Fruit fly (Drosophila melanogaster) whole organism, wandering third instar larva: ENCODE data around the gene CG15034.

Experiments used
- Abd-B ChIP-seq: fragments of >200 bp; optimal IDR thresholded peaks from 2 replicates; lab custom pipeline; 2017; ENCODE audit warnings: missing biosample characterization, missing genetic modification characterization
- CG32264 ChIP-seq: fragments of 200-800 bp; sonication (Bioruptor generic); optimal IDR thresholded peaks from 2 replicates; lab custom pipeline; 2016; ENCODE audit warnings: missing biosample characterization, missing genetic modification characterization
- CG9705 ChIP-seq: fragments of 200-800 bp; sonication (Bioruptor generic); optimal IDR thresholded peaks from 2 replicates; lab custom pipeline; 2018; ENCODE audit warnings: missing biosample characterization, mild to moderate bottlenecking, missing genetic modification characterization
- CrebA ChIP-seq: fragments of 200-800 bp; sonication (Bioruptor generic); optimal IDR thresholded peaks from 2 replicates; lab custom pipeline; 2016; ENCODE audit warnings: missing biosample characterization, mild to moderate bottlenecking, missing genetic modification characterization, borderline replicate concordance
- Dfd ChIP-seq: fragments of >200 bp; optimal IDR thresholded peaks from 2 replicates; lab custom pipeline; 2017; ENCODE audit warnings: missing biosample characterization, missing genetic modification characterization
- Dif ChIP-seq: fragments of 200-275, 200-300 bp; sonication (Bioruptor generic); optimal IDR thresholded peaks from 2 replicates; lab custom pipeline; 2018; ENCODE audit warnings: missing biosample characterization, missing genetic modification characterization; ENCODE audit not compliant: partially characterized antibody
- GATAd ChIP-seq: sonication (Bioruptor generic); optimal IDR thresholded peaks from 2 replicates; lab custom pipeline; 2016; ENCODE audit warnings: missing biosample characterization, missing genetic modification characterization
- HLH106 ChIP-seq: fragments of 200-800 bp; optimal IDR thresholded peaks from 3 replicates; lab custom pipeline; 2019; ENCODE audit warnings: missing biosample characterization, mild to moderate bottlenecking, missing genetic modification characterization, moderate library complexity
- Hnf4 ChIP-seq: fragments of 200-800 bp; sonication (Bioruptor generic); optimal IDR thresholded peaks from 2 replicates; lab custom pipeline; 2016; ENCODE audit warnings: missing biosample characterization, mild to moderate bottlenecking, missing genetic modification characterization
- Hr78 ChIP-seq: fragments of >200 bp; optimal IDR thresholded peaks from 2 replicates; lab custom pipeline; 2017; ENCODE audit warnings: missing biosample characterization, missing genetic modification characterization
- Hr83 ChIP-seq: fragments of 200-300 bp; sonication (Bioruptor generic); optimal IDR thresholded peaks from 2 replicates; lab custom pipeline; 2016; ENCODE audit warnings: missing biosample characterization, mild to moderate bottlenecking, missing genetic modification characterization, moderate library complexity; ENCODE audit not compliant: poor library complexity, severe bottlenecking
- Jra ChIP-seq: sonication (Bioruptor generic); optimal IDR thresholded peaks from 2 replicates; lab custom pipeline; 2016; ENCODE audit warnings: missing biosample characterization, missing genetic modification characterization
- Mio ChIP-seq: sonication (Bioruptor generic); optimal IDR thresholded peaks from 2 replicates; lab custom pipeline; 2016; ENCODE audit warnings: missing biosample characterization, missing genetic modification characterization
- Myc ChIP-seq: fragments of >200 bp; optimal IDR thresholded peaks from 2 replicates; lab custom pipeline; 2017
- N ChIP-seq: fragments of >200 bp; optimal IDR thresholded peaks from 2 replicates; lab custom pipeline; 2018; ENCODE audit warnings: missing biosample characterization, missing external identifiers, missing genetic modification characterization
- OdsH ChIP-seq: fragments of 200-800 bp; sonication (Bioruptor generic); optimal IDR thresholded peaks from 2 replicates; lab custom pipeline; 2016; ENCODE audit warnings: missing biosample characterization, mild to moderate bottlenecking, missing genetic modification characterization
- Rel ChIP-seq, 2 experiments: fragments of 200-800 bp; sonication (Bioruptor generic) in 1 of 2; optimal IDR thresholded peaks; 2 replicates in 1 of 2; 3 replicates in 1 of 2; lab custom pipeline; 2016 to 2019; ENCODE audit warnings: mild to moderate bottlenecking in 2 of 2, missing biosample characterization in 2 of 2, missing genetic modification characterization in 2 of 2, moderate library complexity in 1 of 2
- Sp1 ChIP-seq: fragments of 200-800 bp; sonication (Bioruptor generic); optimal IDR thresholded peaks from 3 replicates; lab custom pipeline; 2019; ENCODE audit warnings: missing biosample characterization, mild to moderate bottlenecking, missing genetic modification characterization, moderate library complexity
- Vsx2 ChIP-seq: fragments of 200-300, 225-300 bp; sonication (Bioruptor generic); optimal IDR thresholded peaks from 2 replicates; lab custom pipeline; 2018; ENCODE audit warnings: missing biosample characterization, missing genetic modification characterization; ENCODE audit not compliant: partially characterized antibody
- br ChIP-seq: fragments of 200-800 bp; sonication (Bioruptor generic); optimal IDR thresholded peaks from 2 replicates; lab custom pipeline; 2016; ENCODE audit warnings: missing biosample characterization, missing genetic modification characterization
- brk ChIP-seq: fragments of 200-800 bp; sonication (Bioruptor generic); optimal IDR thresholded peaks from 2 replicates; lab custom pipeline; 2016; ENCODE audit warnings: missing biosample characterization, mild to moderate bottlenecking, missing genetic modification characterization
- dl ChIP-seq, 2 experiments: fragments of 175-275, 200-275 bp in 1 of 2; fragments of 200-275 bp in 1 of 2; sonication (Bioruptor generic); optimal IDR thresholded peaks; lab custom pipeline; 2018; ENCODE audit warnings: mild to moderate bottlenecking in 2 of 2, missing biosample characterization in 2 of 2, missing genetic modification characterization in 2 of 2, moderate library complexity in 2 of 2; ENCODE audit not compliant: partially characterized antibody in 2 of 2, insufficient read depth in 1 of 2
- dmrt93B ChIP-seq: fragments of 200-800 bp; sonication (Bioruptor generic); optimal IDR thresholded peaks from 2 replicates; lab custom pipeline; 2018; ENCODE audit warnings: missing biosample characterization, mild to moderate bottlenecking, missing genetic modification characterization
- dsf ChIP-seq: sonication (Bioruptor generic); optimal IDR thresholded peaks from 2 replicates; lab custom pipeline; 2016; ENCODE audit warnings: missing biosample characterization, missing genetic modification characterization, borderline replicate concordance
- ey ChIP-seq: fragments of 200-800 bp; sonication (Bioruptor generic); optimal IDR thresholded peaks from 2 replicates; lab custom pipeline; 2016; ENCODE audit warnings: missing biosample characterization, missing genetic modification characterization
- foxo ChIP-seq, 2 experiments: fragments of 200-800 bp; sonication (Bioruptor generic); optimal IDR thresholded peaks; 2 replicates in 1 of 2; 3 replicates in 1 of 2; lab custom pipeline; 2016 to 2017; ENCODE audit warnings: missing biosample characterization in 2 of 2, missing genetic modification characterization in 2 of 2
- fru ChIP-seq: fragments of 200-800 bp; sonication (Bioruptor generic); optimal IDR thresholded peaks from 3 replicates; lab custom pipeline; 2016; ENCODE audit warnings: missing biosample characterization, mild to moderate bottlenecking, missing genetic modification characterization
- h ChIP-seq: fragments of 200-800 bp; sonication (Bioruptor generic); optimal IDR thresholded peaks from 3 replicates; lab custom pipeline; 2016; ENCODE audit warnings: missing biosample characterization, mild to moderate bottlenecking, missing genetic modification characterization
- jim ChIP-seq: fragments of 175-275, 200-325 bp; sonication (Bioruptor generic); optimal IDR thresholded peaks from 2 replicates; lab custom pipeline; 2016; ENCODE audit warnings: missing biosample characterization, mild to moderate bottlenecking, missing genetic modification characterization
- lola ChIP-seq: fragments of >200 bp; optimal IDR thresholded peaks from 2 replicates; lab custom pipeline; 2017; ENCODE audit warnings: missing biosample characterization, missing genetic modification characterization
- pan ChIP-seq: fragments of >200 bp; optimal IDR thresholded peaks from 2 replicates; lab custom pipeline; 2017
- psq ChIP-seq: fragments of 200-800 bp; sonication (Bioruptor generic); optimal IDR thresholded peaks from 3 replicates; lab custom pipeline; 2017; ENCODE audit warnings: missing biosample characterization, mild to moderate bottlenecking, missing genetic modification characterization, moderate library complexity
- rgr ChIP-seq: fragments of 200-800 bp; sonication (Bioruptor generic); optimal IDR thresholded peaks from 3 replicates; lab custom pipeline; 2016; ENCODE audit warnings: missing biosample characterization, mild to moderate bottlenecking, missing genetic modification characterization
- sage ChIP-seq: fragments of 200-800 bp; sonication (Bioruptor generic); optimal IDR thresholded peaks from 2 replicates; lab custom pipeline; 2016; ENCODE audit warnings: missing biosample characterization, mild to moderate bottlenecking, missing genetic modification characterization
- sv ChIP-seq: fragments of 200-800 bp; sonication (Bioruptor generic); optimal IDR thresholded peaks from 3 replicates; lab custom pipeline; 2016; ENCODE audit warnings: missing biosample characterization, missing genetic modification characterization
- tai ChIP-seq: sonication (Bioruptor generic); optimal IDR thresholded peaks from 2 replicates; lab custom pipeline; 2016; ENCODE audit warnings: missing biosample characterization, missing genetic modification characterization
- usp ChIP-seq: fragments of >200 bp; optimal IDR thresholded peaks from 2 replicates; lab custom pipeline; 2017; ENCODE audit warnings: missing biosample characterization, missing genetic modification characterization
- woc ChIP-seq: sonication (Bioruptor generic); optimal IDR thresholded peaks from 2 replicates; lab custom pipeline; 2016; ENCODE audit warnings: missing biosample characterization, mild to moderate bottlenecking, missing genetic modification characterization

Gene CG15034

dm6 chrX:7300356-7300721, 47.0 kb downstream of the CG15034 start:
- TF ChIP-seq Myc (lab: Kevin White, UChicago), result no peak
- TF ChIP-seq woc (GFP tag; lab: Kevin White, UChicago), result no peak
- no peak for TF ChIP-seq GATAd (GFP tag; lab: Kevin White, UChicago)
- no peak for TF ChIP-seq CG9705
- no peak for TF ChIP-seq sage (GFP tag; lab: Kevin White, UChicago)
- peak; percentile 41 for TF ChIP-seq dmrt93B (GFP tag; lab: Kevin White, UChicago)
- no peak for TF ChIP-seq Hnf4
- TF ChIP-seq Hr83, result peak; percentile 22
- TF ChIP-seq sv, result no peak
- TF ChIP-seq fru, result peak; percentile 58
- no peak for TF ChIP-seq lola (GFP tag; lab: Kevin White, UChicago)
- TF ChIP-seq Jra, result no peak
- TF ChIP-seq dsf (GFP tag; lab: Kevin White, UChicago), result no peak
- TF ChIP-seq CG32264 (GFP tag; lab: Kevin White, UChicago), result no peak
- TF ChIP-seq pan (lab: Kevin White, UChicago), result no peak
- TF ChIP-seq tai (GFP tag; lab: Kevin White, UChicago), result no peak
- TF ChIP-seq OdsH (GFP tag; lab: Kevin White, UChicago), result peak; percentile 39
- TF ChIP-seq dl (GFP tag; optimal IDR thresholded peaks at IDR 0.05; lab: Kevin White, UChicago; ENCODE audit: insufficient read depth in 1 of 2, partially characterized antibody in 2 of 2), result no peak
- TF ChIP-seq Sp1 (GFP tag; lab: Kevin White, UChicago), result peak; percentile 26
- peak in 1 of 2 experiments; percentile 47 for TF ChIP-seq foxo (GFP tag; optimal IDR thresholded peaks at IDR 0.05; lab: Kevin White, UChicago)
- TF ChIP-seq usp (GFP tag; lab: Kevin White, UChicago), result no peak
- peak; percentile 61 for TF ChIP-seq HLH106 (tag; lab: Kevin White, UChicago)
- no peak for TF ChIP-seq brk (GFP tag; lab: Kevin White, UChicago)
- no peak for TF ChIP-seq Hr78 (GFP tag; lab: Kevin White, UChicago)
- TF ChIP-seq Vsx2 (GFP tag; lab: Kevin White, UChicago), result peak; percentile 88
- no peak for TF ChIP-seq Dif (GFP tag; lab: Kevin White, UChicago)
- no peak for TF ChIP-seq jim (GFP tag; lab: Kevin White, UChicago)
- peak; percentile 52 for TF ChIP-seq ey (GFP tag; lab: Kevin White, UChicago)
- no peak for TF ChIP-seq N (GFP tag; lab: Kevin White, UChicago)
- TF ChIP-seq br (GFP tag; lab: Kevin White, UChicago), result peak; percentile 26
- no peak for TF ChIP-seq Rel (GFP tag; optimal IDR thresholded peaks at IDR 0.05; lab: Kevin White, UChicago)
- peak; percentile 83 for TF ChIP-seq Rel (tag; optimal IDR thresholded peaks at IDR 0.05; lab: Kevin White, UChicago)
- no peak for TF ChIP-seq h (GFP tag; lab: Kevin White, UChicago)
- peak; percentile 27 for TF ChIP-seq rgr (GFP tag; lab: Kevin White, UChicago)
- no peak for TF ChIP-seq Dfd (GFP tag; lab: Kevin White, UChicago)
- no peak for TF ChIP-seq CrebA (GFP tag; lab: Kevin White, UChicago)
- no peak for TF ChIP-seq Abd-B (GFP tag; lab: Kevin White, UChicago)

- TF ChIP-seq woc (GFP tag; lab: Kevin White, UChicago) (peak; percentile 30), Abd-B (GFP tag; lab: Kevin White, UChicago) (no peak), OdsH (GFP tag; lab: Kevin White, UChicago) (peak; percentile 26), Jra (peak; percentile 36), ey (GFP tag; lab: Kevin White, UChicago) (peak; percentile 70), Rel (GFP tag; optimal IDR thresholded peaks at IDR 0.05; lab: Kevin White, UChicago) (no peak), Rel (tag; optimal IDR thresholded peaks at IDR 0.05; lab: Kevin White, UChicago) (peak; percentile 71), tai (GFP tag; lab: Kevin White, UChicago) (no peak), HLH106 (tag; lab: Kevin White, UChicago) (peak; percentile 67), lola (GFP tag; lab: Kevin White, UChicago) (no peak), sage (GFP tag; lab: Kevin White, UChicago) (no peak), foxo (GFP tag; optimal IDR thresholded peaks at IDR 0.05; lab: Kevin White, UChicago) (peak; percentile 1 to 56), jim (GFP tag; lab: Kevin White, UChicago) (no peak), rgr (GFP tag; lab: Kevin White, UChicago) (peak; percentile 54), Mio (GFP tag; lab: Kevin White, UChicago) (no peak), Sp1 (GFP tag; lab: Kevin White, UChicago) (peak; percentile 66), dsf (GFP tag; lab: Kevin White, UChicago) (peak; percentile 5), Myc (lab: Kevin White, UChicago) (no peak), psq (GFP tag; lab: Kevin White, UChicago) (peak; percentile 34), CrebA (GFP tag; lab: Kevin White, UChicago) (peak; percentile 60), CG32264 (GFP tag; lab: Kevin White, UChicago) (no peak), Hnf4 (peak; percentile 48), br (GFP tag; lab: Kevin White, UChicago) (peak; percentile 32), h (GFP tag; lab: Kevin White, UChicago) (peak; percentile 43), N (GFP tag; lab: Kevin White, UChicago) (peak; percentile 70), Vsx2 (GFP tag; lab: Kevin White, UChicago) (peak; percentile 79), fru (peak; percentile 58), dmrt93B (GFP tag; lab: Kevin White, UChicago) (peak; percentile 48), dl (GFP tag; optimal IDR thresholded peaks at IDR 0.05; lab: Kevin White, UChicago; ENCODE audit: insufficient read depth in 1 of 2, partially characterized antibody in 2 of 2) (peak; percentile 63 to 75), Dif (GFP tag; lab: Kevin White, UChicago) (peak; percentile 86), brk (GFP tag; lab: Kevin White, UChicago) (no peak), sv (peak; percentile 29)
Measured at dm6 chrX:7299399-7300355, 47.6 kb downstream of the CG15034 start.
